Worm (Caenorhabditis elegans): ENCODE measurements around the gene dnj-16.

DNA sequence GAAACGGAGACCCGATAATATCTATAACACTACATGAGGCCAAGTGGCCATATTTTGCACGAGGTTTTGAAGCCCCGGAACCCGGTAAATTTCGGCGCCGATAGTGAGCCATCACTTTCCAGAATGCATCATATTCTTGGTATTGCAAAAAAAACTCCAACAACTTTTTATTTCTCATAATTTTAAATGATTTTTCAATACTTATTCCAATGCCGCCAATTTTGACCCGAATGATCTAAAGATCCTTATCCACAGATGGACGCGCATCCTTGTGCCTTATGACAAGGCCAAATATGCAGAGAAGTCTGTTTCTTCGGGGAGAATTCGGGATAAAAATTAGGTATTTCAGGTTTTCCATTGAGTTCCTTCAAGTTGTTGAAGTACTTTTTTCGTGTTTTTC lies 50.2 kb downstream of the dnj-16 start:
- no peak for TF ChIP-seq nhr-76 (tag; optimal IDR thresholded peaks at IDR 0.05)
- no peak for TF ChIP-seq ztf-4 (tag; optimal IDR thresholded peaks at IDR 0.05)
- no peak for TF ChIP-seq ces-1 (GFP tag; optimal IDR thresholded peaks at IDR 0.05)
- TF ChIP-seq grh-1 (GFP tag; IDR thresholded peaks at IDR 0.05) = no peak
- no peak for TF ChIP-seq nhr-90 (tag; optimal IDR thresholded peaks at IDR 0.05; ENCODE audit: poor library complexity)
- TF ChIP-seq xbp-1 (tag; optimal IDR thresholded peaks at IDR 0.05) = no peak
- TF ChIP-seq dpl-1 (GFP tag; optimal IDR thresholded peaks at IDR 0.05) = no peak
- TF ChIP-seq nhr-11 (tag; optimal IDR thresholded peaks at IDR 0.05) = no peak
